Worm (Caenorhabditis elegans) whole organism, late embryonic: ENCODE data around the gene vha-14.

Experiments
- C08G9.2 ChIP-seq: sonication (generic microtip); optimal IDR thresholded peaks from 2 replicates; lab custom pipeline; 2016; ENCODE audit warnings: mild to moderate bottlenecking, missing genetic modification characterization, moderate library complexity, missing compliant biosample characterization
- K02D7.2 ChIP-seq: sonication (generic microtip); optimal IDR thresholded peaks from 2 replicates; lab custom pipeline; 2017; ENCODE audit warnings: mild to moderate bottlenecking, missing genetic modification characterization, missing compliant biosample characterization
- K09A11.1 ChIP-seq: sonication (generic microtip); optimal IDR thresholded peaks from 2 replicates; lab custom pipeline; 2017; ENCODE audit warnings: antibody characterized with exemption, mild to moderate bottlenecking, missing genetic modification characterization, missing compliant biosample characterization; ENCODE audit not compliant: insufficient read depth
- Y22D7AL.16 ChIP-seq: sonication (generic microtip); optimal IDR thresholded peaks from 2 replicates; lab custom pipeline; 2016; ENCODE audit warnings: missing genetic modification characterization, missing compliant biosample characterization
- ahr-1 ChIP-seq: sonication (generic microtip); optimal IDR thresholded peaks from 2 replicates; lab custom pipeline; 2016; ENCODE audit warnings: missing genetic modification characterization, missing compliant biosample characterization
- ceh-14 ChIP-seq: sonication (generic microtip); optimal IDR thresholded peaks from 2 replicates; lab custom pipeline; 2016; ENCODE audit warnings: missing genotype, missing genetic modification characterization, missing compliant biosample characterization
- ceh-19 ChIP-seq: fragments of 200-800 bp; sonication (Bioruptor generic); optimal IDR thresholded peaks from 2 replicates; lab custom pipeline; 2018; ENCODE audit warnings: mild to moderate bottlenecking, missing genetic modification characterization, missing compliant biosample characterization
- ceh-2 ChIP-seq: sonication (generic microtip); optimal IDR thresholded peaks from 2 replicates; lab custom pipeline; 2016; ENCODE audit warnings: missing genotype, missing genetic modification characterization, missing compliant biosample characterization
- ceh-22 ChIP-seq: sonication (generic microtip); optimal IDR thresholded peaks from 2 replicates; lab custom pipeline; 2017; ENCODE audit warnings: missing biosample characterization, missing genetic modification characterization
- ceh-24 ChIP-seq: sonication (generic microtip); optimal IDR thresholded peaks from 2 replicates; lab custom pipeline; 2016; ENCODE audit warnings: mild to moderate bottlenecking, missing genetic modification characterization, missing compliant biosample characterization
- ceh-31 ChIP-seq: sonication (generic microtip); optimal IDR thresholded peaks from 2 replicates; lab custom pipeline; 2016; ENCODE audit warnings: missing genetic modification characterization, missing compliant biosample characterization
- ceh-34 ChIP-seq: sonication (generic microtip); optimal IDR thresholded peaks from 2 replicates; lab custom pipeline; 2016; ENCODE audit warnings: mild to moderate bottlenecking, missing genetic modification characterization, missing compliant biosample characterization
- ceh-45 ChIP-seq: fragments of 200-800 bp; sonication (Bioruptor generic); IDR thresholded peaks from 2 replicates; pipeline ENCODE4 v1.3.6; 2022; ENCODE audit warnings: missing genetic modification reagents, missing genetic modification characterization, missing compliant biosample characterization
- ceh-9 ChIP-seq: sonication (generic microtip); optimal IDR thresholded peaks from 2 replicates; lab custom pipeline; 2016; ENCODE audit warnings: mild to moderate bottlenecking, missing genetic modification characterization, inconsistent platforms, missing compliant biosample characterization
- che-1 ChIP-seq: sonication (generic microtip); optimal IDR thresholded peaks from 2 replicates; lab custom pipeline; 2016; ENCODE audit warnings: mild to moderate bottlenecking, missing genetic modification characterization, missing compliant biosample characterization
- dve-1 ChIP-seq: sonication (generic microtip); optimal IDR thresholded peaks from 2 replicates; lab custom pipeline; 2017; ENCODE audit warnings: antibody characterized with exemption, mild to moderate bottlenecking, missing genetic modification characterization, missing compliant biosample characterization
- elt-4 ChIP-seq: sonication (generic microtip); optimal IDR thresholded peaks from 2 replicates; lab custom pipeline; 2016; ENCODE audit warnings: missing genetic modification characterization, missing compliant biosample characterization
- ets-4 ChIP-seq: sonication (generic microtip); optimal IDR thresholded peaks from 2 replicates; lab custom pipeline; 2016; ENCODE audit warnings: missing genetic modification characterization, missing compliant biosample characterization
- hlh-13 ChIP-seq: fragments of 200-800 bp; sonication (Bioruptor generic); optimal IDR thresholded peaks from 2 replicates; lab custom pipeline; 2018; ENCODE audit warnings: mild to moderate bottlenecking, missing genetic modification characterization, missing compliant biosample characterization
- hlh-15 ChIP-seq: sonication (generic microtip); optimal IDR thresholded peaks from 2 replicates; lab custom pipeline; 2016; ENCODE audit warnings: missing genetic modification characterization, missing compliant biosample characterization
- hlh-30 ChIP-seq: sonication (generic microtip); optimal IDR thresholded peaks from 2 replicates; lab custom pipeline; 2017; ENCODE audit warnings: antibody characterized with exemption, missing genetic modification characterization, missing compliant biosample characterization; ENCODE audit not compliant: insufficient read depth
- hlh-6 ChIP-seq: sonication (generic microtip); optimal IDR thresholded peaks from 2 replicates; lab custom pipeline; 2016; ENCODE audit warnings: missing genotype, missing genetic modification characterization, missing compliant biosample characterization
- hlh-8 ChIP-seq: sonication (generic microtip); optimal IDR thresholded peaks from 2 replicates; lab custom pipeline; 2016; ENCODE audit warnings: missing genotype, missing genetic modification characterization, missing compliant biosample characterization
- lim-6 ChIP-seq: sonication (generic microtip); optimal IDR thresholded peaks from 2 replicates; lab custom pipeline; 2016; ENCODE audit warnings: missing genetic modification characterization, missing compliant biosample characterization
- lin-11 ChIP-seq: fragments of 200-800 bp; sonication (Bioruptor generic); optimal IDR thresholded peaks from 2 replicates; lab custom pipeline; 2018; ENCODE audit warnings: mild to moderate bottlenecking, missing genetic modification characterization, missing compliant biosample characterization
- madf-2 ChIP-seq: sonication (generic microtip); optimal IDR thresholded peaks from 2 replicates; lab custom pipeline; 2017; ENCODE audit warnings: missing genetic modification characterization, missing compliant biosample characterization
- nfya-1 ChIP-seq: sonication (generic microtip); optimal IDR thresholded peaks from 2 replicates; lab custom pipeline; 2017; ENCODE audit warnings: missing genetic modification characterization, mild to moderate bottlenecking, missing compliant biosample characterization, antibody characterized with exemption, moderate library complexity
- nhr-11 ChIP-seq: fragments of 150-350 bp; optimal IDR thresholded peaks from 2 replicates; lab custom pipeline; 2014; ENCODE audit warnings: missing biosample characterization, missing genetic modification characterization
- nhr-232 ChIP-seq: sonication (generic microtip); optimal IDR thresholded peaks from 2 replicates; lab custom pipeline; 2016; ENCODE audit warnings: missing genetic modification characterization, missing compliant biosample characterization
- npax-4 ChIP-seq: sonication (generic microtip); optimal IDR thresholded peaks from 2 replicates; lab custom pipeline; 2016; ENCODE audit warnings: missing genetic modification characterization, missing compliant biosample characterization
- odd-2 ChIP-seq: sonication (generic microtip); optimal IDR thresholded peaks from 2 replicates; lab custom pipeline; 2017; ENCODE audit warnings: antibody characterized with exemption, mild to moderate bottlenecking, missing genetic modification characterization, missing compliant biosample characterization
- pat-9 ChIP-seq: fragments of 200-800 bp; sonication (Bioruptor generic); optimal IDR thresholded peaks from 2 replicates; lab custom pipeline; 2018; ENCODE audit warnings: mild to moderate bottlenecking, missing genetic modification characterization, moderate library complexity, missing compliant biosample characterization
- pha-4 ChIP-seq: fragments of 150-350 bp; optimal IDR thresholded peaks from 2 replicates; lab custom pipeline; 2018; ENCODE audit warnings: missing biosample characterization, missing genetic modification reagents, missing genetic modification characterization
- ref-2 ChIP-seq: sonication (generic microtip); optimal IDR thresholded peaks from 2 replicates; lab custom pipeline; 2016; ENCODE audit warnings: missing genetic modification characterization, missing compliant biosample characterization
- sdc-2 ChIP-seq: sonication (generic microtip); optimal IDR thresholded peaks from 2 replicates; lab custom pipeline; 2016; ENCODE audit warnings: missing genotype, missing genetic modification characterization, missing compliant biosample characterization
- syd-9 ChIP-seq: sonication (generic microtip); optimal IDR thresholded peaks from 2 replicates; lab custom pipeline; 2016; ENCODE audit warnings: mild to moderate bottlenecking, missing genetic modification characterization, moderate library complexity, missing compliant biosample characterization
- tbx-7 ChIP-seq: sonication (generic microtip); optimal IDR thresholded peaks from 2 replicates; lab custom pipeline; 2016; ENCODE audit warnings: missing genotype, missing genetic modification characterization, missing compliant biosample characterization
- ttx-3 ChIP-seq: sonication (generic microtip); optimal IDR thresholded peaks from 2 replicates; lab custom pipeline; 2016; ENCODE audit warnings: missing genetic modification reagents, missing genetic modification characterization, missing compliant biosample characterization
- unc-3 ChIP-seq, 2 experiments: fragments of 200-800 bp in 1 of 2; sonication (Bioruptor generic) in 1 of 2; sonication (generic microtip) in 1 of 2; conservative IDR thresholded peaks in 1 of 2; optimal IDR thresholded peaks in 1 of 2; 2 replicates each; pipeline versions ENCODE4 v1.3.6 to Lab custom; 2016 to 2022; ENCODE audit warnings: missing compliant biosample characterization in 2 of 2, missing genetic modification characterization in 2 of 2, missing genetic modification reagents in 1 of 2
- unc-42 ChIP-seq: sonication (generic microtip); optimal IDR thresholded peaks from 2 replicates; lab custom pipeline; 2016; ENCODE audit warnings: missing genotype, missing genetic modification characterization, missing compliant biosample characterization
- unc-55 ChIP-seq: sonication (generic microtip); optimal IDR thresholded peaks from 2 replicates; lab custom pipeline; 2017; ENCODE audit warnings: missing biosample characterization, missing genetic modification reagents, missing genetic modification characterization
- unc-86 ChIP-seq: sonication (generic microtip); optimal IDR thresholded peaks from 2 replicates; lab custom pipeline; 2016; ENCODE audit warnings: missing genetic modification characterization, missing compliant biosample characterization
- zip-5 ChIP-seq: sonication (generic microtip); optimal IDR thresholded peaks from 2 replicates; lab custom pipeline; 2016; ENCODE audit warnings: missing genetic modification characterization, missing compliant biosample characterization
- ztf-16 ChIP-seq: sonication (generic microtip); optimal IDR thresholded peaks from 2 replicates; lab custom pipeline; 2017; ENCODE audit warnings: missing genetic modification characterization, missing compliant biosample characterization

The vha-14 gene

DNA sequence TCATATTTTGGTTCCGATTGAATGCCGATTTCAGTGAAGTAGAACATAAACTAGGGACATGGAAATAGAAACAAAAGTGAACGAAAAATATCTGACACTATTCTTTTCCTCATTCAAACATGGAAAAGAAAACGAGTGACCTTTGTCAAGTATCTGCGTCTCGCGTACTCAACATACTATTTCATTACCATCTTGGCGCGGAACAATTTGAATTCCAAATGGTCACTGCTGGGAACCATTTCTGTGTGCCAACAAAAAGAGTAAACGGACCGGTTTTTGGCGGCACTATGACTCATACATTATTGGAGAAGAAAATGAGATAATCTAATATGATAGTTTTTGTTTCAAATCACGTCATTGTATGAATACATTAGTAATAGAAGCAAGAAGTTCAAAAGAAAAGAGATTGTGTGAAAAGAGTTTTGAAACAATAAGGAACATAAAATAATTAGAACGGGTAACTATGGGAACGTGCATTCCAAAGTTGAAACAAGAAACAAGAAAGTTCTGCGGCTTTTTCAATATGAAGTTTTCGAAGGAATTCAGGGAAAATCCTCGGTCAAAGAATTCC is 25.4 kb upstream of the vha-14 start:
- TF ChIP-seq ceh-9 (tag; lab: Kevin White, UChicago), result no peak
- TF ChIP-seq unc-3 (GFP tag; conservative IDR thresholded peaks at IDR 0.05; lab: Robert Waterston, UW), result no peak
- TF ChIP-seq unc-3 (tag; optimal IDR thresholded peaks at IDR 0.05; lab: Kevin White, UChicago), result no peak
- TF ChIP-seq odd-2, result no peak
- TF ChIP-seq ztf-16 (tag; lab: Kevin White, UChicago), result no peak
- no peak for TF ChIP-seq ceh-2 (tag; lab: Kevin White, UChicago)
- no peak for TF ChIP-seq nhr-11 (tag; lab: Kevin White, UChicago)
- no peak for TF ChIP-seq ets-4 (tag; lab: Kevin White, UChicago)
- no peak for TF ChIP-seq ref-2 (tag; lab: Kevin White, UChicago)
- TF ChIP-seq ceh-22, result no peak
- no peak for TF ChIP-seq pha-4 (tag; lab: Kevin White, UChicago)
- no peak for TF ChIP-seq ceh-45 (GFP tag; lab: Robert Waterston, UW)

DNA sequence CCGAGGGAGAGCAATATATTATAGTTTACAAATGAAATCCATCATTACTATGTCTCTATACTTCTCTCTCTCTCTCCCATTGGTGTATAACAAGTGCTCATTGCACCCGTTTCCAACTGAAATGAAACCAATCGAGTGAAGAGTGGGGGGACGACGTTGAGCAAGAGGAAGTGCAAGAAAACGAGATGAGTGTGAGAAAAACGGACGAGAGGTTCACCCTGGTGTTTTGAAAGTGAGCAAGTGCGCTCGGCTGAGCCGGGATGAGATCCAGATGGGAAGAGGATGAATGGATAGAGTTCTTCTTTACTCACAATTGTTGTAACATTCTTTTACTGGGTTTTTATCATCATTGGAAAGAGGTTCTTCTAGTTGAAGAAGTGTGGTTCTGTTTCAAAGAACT is 24.2 kb upstream of the vha-14 start:
- TF ChIP-seq che-1 (tag; lab: Kevin White, UChicago), result no peak
- no peak for TF ChIP-seq unc-86 (tag; lab: Kevin White, UChicago)
- TF ChIP-seq ahr-1 (tag; lab: Kevin White, UChicago), result no peak
- no peak for TF ChIP-seq hlh-6 (tag; lab: Kevin White, UChicago)
- TF ChIP-seq npax-4 (tag; lab: Kevin White, UChicago), result no peak
- no peak for TF ChIP-seq pha-4 (tag; lab: Kevin White, UChicago)
- TF ChIP-seq hlh-13, result no peak
- TF ChIP-seq ceh-14 (tag; lab: Kevin White, UChicago), result no peak
- TF ChIP-seq ztf-16 (tag; lab: Kevin White, UChicago), result no peak
- no peak for TF ChIP-seq odd-2
- peak; percentile 59 for TF ChIP-seq nfya-1 (tag; lab: Kevin White, UChicago)
- no peak for TF ChIP-seq nhr-232 (tag; lab: Kevin White, UChicago)
- TF ChIP-seq K09A11.1 (tag; lab: Kevin White, UChicago), result no peak
- TF ChIP-seq ceh-24 (tag; lab: Kevin White, UChicago), result no peak
- TF ChIP-seq ceh-19, result no peak
- peak; percentile 80 for TF ChIP-seq hlh-8
- no peak for TF ChIP-seq hlh-15 (tag; lab: Kevin White, UChicago)
- TF ChIP-seq K02D7.2 (tag; lab: Kevin White, UChicago), result no peak
- no peak for TF ChIP-seq Y22D7AL.16 (tag; lab: Kevin White, UChicago)
- no peak for TF ChIP-seq tbx-7
- TF ChIP-seq dve-1 (tag; lab: Kevin White, UChicago), result no peak
- TF ChIP-seq madf-2 (tag; lab: Kevin White, UChicago), result no peak
- no peak for TF ChIP-seq ttx-3 (tag; lab: Kevin White, UChicago)
- no peak for TF ChIP-seq C08G9.2
- TF ChIP-seq lin-11 (tag; lab: Kevin White, UChicago), result no peak
- no peak for TF ChIP-seq unc-55 (GFP tag; lab: Kevin White, UChicago)
- TF ChIP-seq ceh-22, result no peak
- no peak for TF ChIP-seq ref-2 (tag; lab: Kevin White, UChicago)
- no peak for TF ChIP-seq elt-4 (tag; lab: Kevin White, UChicago)
- no peak for TF ChIP-seq sdc-2 (tag; lab: Kevin White, UChicago)
- TF ChIP-seq unc-42 (tag; lab: Kevin White, UChicago), result peak; percentile 54
- TF ChIP-seq ceh-31 (tag; lab: Kevin White, UChicago), result peak; percentile 56
- TF ChIP-seq lim-6 (tag; lab: Kevin White, UChicago), result no peak
- TF ChIP-seq zip-5 (tag; lab: Kevin White, UChicago), result no peak
- no peak for TF ChIP-seq hlh-30 (tag; lab: Kevin White, UChicago)
- peak; percentile 32 for TF ChIP-seq ceh-34 (tag; lab: Kevin White, UChicago)
- TF ChIP-seq syd-9, result no peak
- no peak for TF ChIP-seq pat-9 (tag; lab: Kevin White, UChicago)
